Fruit fly (Drosophila melanogaster): ENCODE data around the gene Rac1.

Rac1 gene

DNA sequence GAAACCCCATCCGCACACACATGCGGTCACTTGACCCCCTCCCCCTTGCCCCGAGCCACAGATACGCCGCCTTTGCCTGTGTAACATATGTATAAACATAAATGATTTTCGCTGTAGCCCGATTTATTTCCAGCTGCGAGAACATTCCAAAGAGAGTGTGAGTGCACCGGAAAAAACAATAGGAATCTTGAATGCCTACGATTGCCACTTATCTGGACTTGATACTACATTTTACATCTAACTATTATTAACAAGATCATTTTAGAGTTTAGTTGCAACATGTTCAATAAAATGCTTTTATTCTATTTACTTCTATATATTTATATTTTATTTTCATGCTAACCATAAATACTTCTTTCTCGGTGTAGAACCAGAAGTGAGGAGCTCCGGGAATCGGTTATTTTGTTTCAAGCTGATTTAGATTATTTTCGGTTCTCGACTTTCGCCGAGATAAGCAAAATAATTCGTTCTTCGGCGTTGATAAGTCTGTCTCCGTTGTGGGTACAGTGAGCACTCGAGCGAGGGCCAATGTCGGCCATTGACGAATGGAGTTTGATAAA is 2.3 kb downstream of the Rac1 start (continued):
- TF ChIP-seq kni (GFP tag; optimal IDR thresholded peaks at IDR 0.05) (peak; percentile 42), jumu (GFP tag; optimal IDR thresholded peaks at IDR 0.05) (no peak), C15 (GFP tag; IDR thresholded peaks at IDR 0.05) (peak; percentile 64; the same call in 1 of the 3 replicates), p53 (GFP tag; optimal IDR thresholded peaks at IDR 0.05) (no peak), trem (tag; optimal IDR thresholded peaks at IDR 0.05) (peak; percentile 86), CG2129 (GFP tag; IDR thresholded peaks at IDR 0.05; ENCODE audit: partially characterized antibody) (no peak), Adf1 (GFP tag; IDR thresholded peaks at IDR 0.05) (0 out of 2 replicates have a peak, but pooled peaks have one; percentile 7), CG16813 (GFP tag; IDR thresholded peaks at IDR 0.05; ENCODE audit: partially characterized antibody) (no peak), Ada2b (GFP tag; IDR thresholded peaks at IDR 0.05) (no peak), sug (tag; optimal IDR thresholded peaks at IDR 0.05) (peak; percentile 72), CG2202 (tag; optimal IDR thresholded peaks at IDR 0.05) (peak; percentile 71), emc (GFP tag; optimal IDR thresholded peaks at IDR 0.05) (no peak), Spps (tag; optimal IDR thresholded peaks at IDR 0.05) (peak; percentile 74), CG6854 (GFP tag; optimal IDR thresholded peaks at IDR 0.05) (peak; percentile 57), Xrp1 (GFP tag; IDR thresholded peaks at IDR 0.05) (peak; percentile 93), Atf-2 (GFP tag; optimal IDR thresholded peaks at IDR 0.05) (peak; percentile 30), Ets97D (GFP tag; optimal IDR thresholded peaks at IDR 0.05) (peak; percentile 19), CG14667 (GFP tag; IDR thresholded peaks at IDR 0.05) (peak; percentile 74), ftz-f1 (GFP tag; optimal IDR thresholded peaks at IDR 0.05) (no peak), CG16779 (GFP tag; IDR thresholded peaks at IDR 0.05) (no peak), zen (tag; optimal IDR thresholded peaks at IDR 0.05) (peak; percentile 84), CG31365 (tag; optimal IDR thresholded peaks at IDR 0.05) (peak; percentile 32), Fer3 (tag; optimal IDR thresholded peaks at IDR 0.05) (peak; percentile 81), row (GFP tag; IDR thresholded peaks at IDR 0.05) (peak; percentile 92), CG8359 (GFP tag; optimal IDR thresholded peaks at IDR 0.05; ENCODE audit: borderline replicate concordance) (peak; percentile 62), CHES-1-like (GFP tag; optimal IDR thresholded peaks at IDR 0.05) (peak; percentile 28), Deaf1 (tag; optimal IDR thresholded peaks at IDR 0.05) (peak; percentile 68), MTF-1 (GFP tag; optimal IDR thresholded peaks at IDR 0.05; ENCODE audit: borderline replicate concordance) (peak; percentile 21), CG17802 (tag; optimal IDR thresholded peaks at IDR 0.05) (peak; percentile 29), CG32532 (GFP tag; IDR thresholded peaks at IDR 0.05) (peak; percentile 79), CG17328 (GFP tag; IDR thresholded peaks at IDR 0.05) (peak; percentile 80), ttk (GFP tag; IDR thresholded peaks at IDR 0.05) (peak; percentile 48), en (GFP tag; optimal IDR thresholded peaks at IDR 0.05) (no peak), dan (GFP tag; IDR thresholded peaks at IDR 0.05) (no peak), so (GFP tag; IDR thresholded peaks at IDR 0.05) (no peak; the same call in none of the 3 replicates), CG10147 (GFP tag; optimal IDR thresholded peaks at IDR 0.05) (peak; percentile 75), CG10654 (GFP tag; optimal IDR thresholded peaks at IDR 0.05) (peak; percentile 72), scrt (GFP tag; optimal IDR thresholded peaks at IDR 0.05) (peak; percentile 72), seq (GFP tag; IDR thresholded peaks at IDR 0.05) (peak; percentile 52; the same call in 1 of the 2 replicates), dysf (GFP tag; IDR thresholded peaks at IDR 0.05) (peak; percentile 79), CG3407 (GFP tag; optimal IDR thresholded peaks at IDR 0.05) (peak; percentile 74), Vsx1 (GFP tag; optimal IDR thresholded peaks at IDR 0.05) (no peak), ash1 (GFP tag; optimal IDR thresholded peaks at IDR 0.05) (no peak), Hr39 (optimal IDR thresholded peaks at IDR 0.05) (no peak), CG15514 (GFP tag; optimal IDR thresholded peaks at IDR 0.05) (peak; percentile 43), Dek (tag; optimal IDR thresholded peaks at IDR 0.05) (peak; percentile 56), zf30C (GFP tag; optimal IDR thresholded peaks at IDR 0.05) (peak; percentile 97), CG30403 (GFP tag; optimal IDR thresholded peaks at IDR 0.05) (peak; percentile 82), pum (GFP tag; optimal IDR thresholded peaks at IDR 0.05) (peak; percentile 2), prd (optimal IDR thresholded peaks at IDR 0.05) (no peak), prd (GFP tag; IDR thresholded peaks at IDR 0.05) (peak; percentile 89)

Measured in whole organism, embryonic.